Worm (Caenorhabditis elegans): ENCODE data around the gene spp-4.

- no peak for TF ChIP-seq mxl-2 (GFP tag; conservative IDR thresholded peaks at IDR 0.05)
- TF ChIP-seq pha-4 (GFP tag; IDR thresholded peaks at IDR 0.05): no peak
- no peak for TF ChIP-seq pha-4 (tag; optimal IDR thresholded peaks at IDR 0.05)
- no peak for TF ChIP-seq lin-39 (tag; optimal IDR thresholded peaks at IDR 0.05)
- TF ChIP-seq nhr-6 (tag; optimal IDR thresholded peaks at IDR 0.05): no peak
- no peak for TF ChIP-seq php-3 (GFP tag; IDR thresholded peaks at IDR 0.05)
- TF ChIP-seq duxl-1 (tag; optimal IDR thresholded peaks at IDR 0.05; ENCODE audit: poor library complexity): no peak
Observed at ce11 chrX:7329601-7330000, 11.0 kb upstream of the spp-4 start, which contains the start of gene ttr-59.

Data from whole organism, L4 larva.